Worm (Caenorhabditis elegans) whole organism, L1 larva: Measurements from ENCODE around the gene K07F5.7.

Experiments used
- C34B4.2 ChIP-seq: sonication (generic microtip); optimal IDR thresholded peaks from 2 replicates; lab custom pipeline; 2017; ENCODE audit warnings: mild to moderate bottlenecking, missing genetic modification characterization, missing compliant biosample characterization
- ceh-8 ChIP-seq: fragments of 200-800 bp; sonication (Bioruptor generic); optimal IDR thresholded peaks from 2 replicates; lab custom pipeline; 2018; ENCODE audit warnings: mild to moderate bottlenecking, missing genetic modification characterization, moderate library complexity, missing compliant biosample characterization
- dpl-1 ChIP-seq, 3 experiments: fragments of 150-350 bp in 2 of 3; sonication (generic microtip) in 1 of 3; optimal IDR thresholded peaks; 2 replicates each; lab custom pipeline; 2014 to 2017; ENCODE audit warnings: missing biosample characterization in 3 of 3, missing genetic modification characterization in 3 of 3, missing genetic modification reagents in 3 of 3
- grh-1 ChIP-seq: fragments of 200-800 bp; sonication (Bioruptor generic); IDR thresholded peaks from 2 replicates; pipeline ENCODE4 v1.3.6; 2022; ENCODE audit warnings: missing genetic modification reagents, missing genetic modification characterization, missing compliant biosample characterization
- jun-1 ChIP-seq: fragments of 150-350 bp; optimal IDR thresholded peaks from 2 replicates; lab custom pipeline; 2014; ENCODE audit warnings: missing biosample characterization, missing genetic modification reagents, missing genetic modification characterization
- lin-15B ChIP-seq: fragments of 150-350 bp; sonication (generic microtip); optimal IDR thresholded peaks from 3 replicates; lab custom pipeline; 2014; ENCODE audit warnings: missing biosample characterization, missing genetic modification characterization
- lsy-2 ChIP-seq, 2 experiments: fragments of 150-350 bp; optimal IDR thresholded peaks; 2 replicates each; lab custom pipeline; 2014; ENCODE audit warnings: missing biosample characterization in 2 of 2, missing genetic modification characterization in 2 of 2
- nhr-12 ChIP-seq: sonication (generic microtip); optimal IDR thresholded peaks from 2 replicates; lab custom pipeline; 2017; ENCODE audit warnings: missing biosample characterization, missing genetic modification characterization
- nhr-237 ChIP-seq: fragments of 150-350 bp; optimal IDR thresholded peaks from 2 replicates; lab custom pipeline; 2014; ENCODE audit warnings: missing biosample characterization, missing genetic modification characterization
- nhr-28 ChIP-seq: fragments of 150-350 bp; optimal IDR thresholded peaks from 2 replicates; lab custom pipeline; 2014; ENCODE audit warnings: missing biosample characterization, missing genetic modification characterization
- nhr-90 ChIP-seq: sonication (generic microtip); optimal IDR thresholded peaks from 2 replicates; lab custom pipeline; 2016; ENCODE audit warnings: mild to moderate bottlenecking, missing genetic modification characterization, missing compliant biosample characterization; ENCODE audit not compliant: poor library complexity
- skn-1 ChIP-seq: fragments of 150-350 bp; optimal IDR thresholded peaks from 2 replicates; lab custom pipeline; 2014; ENCODE audit warnings: missing biosample characterization, missing genetic modification characterization
- zag-1 ChIP-seq: fragments of 150-350 bp; optimal IDR thresholded peaks from 2 replicates; lab custom pipeline; 2014; ENCODE audit warnings: missing biosample characterization, missing genetic modification characterization

DNA sequence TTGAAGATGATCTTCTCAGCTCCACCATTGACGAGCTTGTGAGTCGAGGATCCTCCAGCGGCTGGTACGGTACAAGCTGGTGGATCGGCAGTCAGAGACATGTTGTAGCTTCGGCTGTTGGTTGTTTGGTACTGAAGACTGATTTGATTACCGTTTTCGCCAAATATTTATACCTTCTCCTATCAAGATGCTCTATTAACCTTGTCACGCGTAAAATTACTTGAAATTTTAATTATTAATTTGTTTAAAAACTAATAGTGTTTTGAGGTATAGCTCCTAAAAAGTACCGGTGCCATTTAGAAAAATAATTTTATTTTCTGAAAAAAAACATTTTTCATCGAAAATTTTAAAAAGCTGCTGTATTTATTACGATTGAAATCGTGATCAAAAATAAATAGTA, 3.0 kb upstream of the K07F5.7 start, which contains the start of gene ssp-10:
- TF ChIP-seq nhr-28 (tag; lab: Kevin White, UChicago) (no peak), grh-1 (GFP tag; lab: Robert Waterston, UW) (no peak), jun-1 (tag; lab: Kevin White, UChicago) (no peak), nhr-90 (no peak), skn-1 (tag; lab: Kevin White, UChicago) (no peak), lin-15B (tag; lab: Kevin White, UChicago) (no peak), lsy-2 (tag; optimal IDR thresholded peaks at IDR 0.05; lab: Kevin White, UChicago) (no peak), ceh-8 (GFP tag; lab: Kevin White, UChicago) (no peak), nhr-237 (tag; lab: Kevin White, UChicago) (no peak), dpl-1 (GFP tag; optimal IDR thresholded peaks at IDR 0.05; lab: Kevin White, UChicago) (no peak), zag-1 (tag; lab: Kevin White, UChicago) (no peak), C34B4.2 (tag; lab: Kevin White, UChicago) (no peak), nhr-12 (tag; lab: Kevin White, UChicago) (no peak)
